Fruit fly (Drosophila melanogaster) S2 (cell line): ENCODE results near the gene CG42529.
"Not testable (repeated sequence)": the region's sequence is repeated elsewhere in the genome, so short reads cannot be mapped to it uniquely, and the experiment has no call there.

ENCODE experiments used
- CG8478 ChIP-seq: fragments of >200 bp; optimal IDR thresholded peaks from 2 replicates; lab custom pipeline; 2018
- CTCF ChIP-seq, 2 experiments: fragments of >200 bp; optimal IDR thresholded peaks; 2 replicates each; lab custom pipeline; 2018

CG42529 gene

DNA sequence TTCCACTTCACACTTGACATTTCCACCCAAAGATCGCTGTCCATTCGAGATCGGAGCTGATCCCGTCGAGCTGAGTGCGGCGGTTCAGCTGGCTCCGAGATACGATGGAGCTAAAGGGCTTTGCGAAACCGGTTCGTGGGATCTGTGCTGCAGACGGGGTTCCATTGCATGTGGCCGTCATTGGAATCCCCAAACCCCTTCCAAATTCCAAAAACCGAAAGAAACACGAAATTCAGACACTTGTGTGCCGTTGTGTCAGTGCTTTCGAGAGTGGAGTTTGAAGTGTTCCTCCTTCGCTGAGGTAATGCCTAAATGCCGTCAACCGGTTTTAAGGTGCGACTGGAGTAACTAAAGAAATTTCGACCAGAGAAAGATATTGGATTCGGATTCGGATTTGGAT is 23.9 kb upstream of the CG42529 start:
- TF ChIP-seq CG8478 (lab: Kevin White, UChicago) (no peak), CTCF (optimal IDR thresholded peaks at IDR 0.05; lab: Kevin White, UChicago) (no peak)

DNA sequence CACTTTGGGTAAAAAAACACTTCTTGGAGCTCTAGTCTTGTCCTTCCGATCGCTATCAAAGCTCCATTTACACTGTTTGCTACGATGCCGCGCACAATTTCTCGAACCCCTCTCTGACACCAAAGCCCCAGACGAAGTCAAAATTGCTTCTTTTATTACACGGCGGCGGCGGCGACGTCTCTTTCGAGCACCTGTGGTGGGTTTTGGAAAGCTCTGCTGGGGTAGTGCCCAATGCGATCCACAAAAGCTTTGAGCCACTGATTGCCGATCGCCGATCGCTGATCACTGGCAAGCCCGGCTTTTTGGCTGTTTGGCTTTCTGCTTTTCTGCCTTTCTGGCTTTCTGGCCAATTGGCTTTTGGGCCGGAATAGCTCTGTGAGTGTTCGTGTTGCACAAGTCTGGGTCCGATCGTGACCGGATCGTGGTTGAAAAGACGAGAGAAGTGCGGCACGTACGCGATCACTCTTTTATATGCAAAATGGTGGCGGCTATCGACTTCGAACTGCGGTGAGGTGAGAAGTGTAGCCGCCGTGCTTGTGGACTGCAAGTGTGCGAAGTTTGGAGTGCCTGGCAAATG is 21.1 kb upstream of the CG42529 start, which contains the start of gene serp:
Gene serp, minus strand, starts transcription at position 446 of the 577 bp plus-strand sequence.
- no peak for TF ChIP-seq CG8478 (lab: Kevin White, UChicago)
- TF ChIP-seq CTCF (optimal IDR thresholded peaks at IDR 0.05; lab: Kevin White, UChicago): no peak

DNA sequence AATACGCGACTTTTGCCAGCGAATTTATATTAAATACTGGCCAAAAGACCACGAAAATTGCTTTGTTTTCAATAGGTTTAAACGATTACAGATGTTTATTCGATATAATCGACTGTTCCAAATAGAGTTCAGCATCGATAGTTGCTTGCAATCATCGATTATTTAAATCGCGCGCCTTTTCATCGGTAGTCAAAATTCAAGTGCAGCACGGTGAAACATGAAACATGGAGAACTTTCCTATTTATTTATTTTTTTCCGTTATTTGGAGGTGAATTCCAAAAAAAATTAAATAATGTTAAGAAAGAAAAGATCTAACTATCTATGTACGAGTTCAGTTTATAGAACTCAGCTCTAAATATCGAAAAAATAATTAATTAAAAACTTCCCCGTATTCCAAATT is 10.6 kb upstream of the CG42529 start, which contains the start of gene Trpml:
Gene Trpml, minus strand, starts transcription at position 101 of the 400 bp plus-strand sequence.
- not testable (repeated sequence) for TF ChIP-seq CG8478 (lab: Kevin White, UChicago); CTCF (optimal IDR thresholded peaks at IDR 0.05; lab: Kevin White, UChicago)

DNA sequence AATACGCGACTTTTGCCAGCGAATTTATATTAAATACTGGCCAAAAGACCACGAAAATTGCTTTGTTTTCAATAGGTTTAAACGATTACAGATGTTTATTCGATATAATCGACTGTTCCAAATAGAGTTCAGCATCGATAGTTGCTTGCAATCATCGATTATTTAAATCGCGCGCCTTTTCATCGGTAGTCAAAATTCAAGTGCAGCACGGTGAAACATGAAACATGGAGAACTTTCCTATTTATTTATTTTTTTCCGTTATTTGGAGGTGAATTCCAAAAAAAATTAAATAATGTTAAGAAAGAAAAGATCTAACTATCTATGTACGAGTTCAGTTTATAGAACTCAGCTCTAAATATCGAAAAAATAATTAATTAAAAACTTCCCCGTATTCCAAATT is 20.9 kb downstream of the CG42529 start, which contains the start of gene CG42638:
Gene CG42638, minus strand, starts transcription at position 101 of the 400 bp plus-strand sequence.
- not testable (repeated sequence) for TF ChIP-seq CTCF (optimal IDR thresholded peaks at IDR 0.05; lab: Kevin White, UChicago); CG8478 (lab: Kevin White, UChicago)

DNA sequence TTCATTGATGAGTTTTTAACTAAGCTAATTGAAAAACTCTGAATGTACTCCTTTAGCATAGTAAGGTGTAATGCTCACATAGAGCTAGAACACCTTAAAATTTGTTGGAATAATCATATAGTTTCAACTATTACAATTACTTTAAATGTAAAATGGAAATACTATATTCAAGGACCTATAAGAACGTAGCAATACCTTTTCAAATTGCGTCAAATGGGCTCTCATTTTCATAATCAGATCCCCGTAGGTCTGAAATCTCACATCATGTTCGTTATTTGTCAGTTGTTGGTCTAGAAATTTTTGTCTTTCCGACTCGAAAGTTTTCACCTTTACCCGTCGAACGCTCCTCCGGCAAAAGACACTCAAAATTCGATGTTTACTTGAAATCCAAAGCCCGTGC is 31.3 kb downstream of the CG42529 start, which contains the start of gene Vtld:
Gene Vtld, plus strand, starts transcription at position 301 of the 400 bp plus-strand sequence.
- not testable (repeated sequence) for TF ChIP-seq CTCF (optimal IDR thresholded peaks at IDR 0.05; lab: Kevin White, UChicago); CG8478 (lab: Kevin White, UChicago)

DNA sequence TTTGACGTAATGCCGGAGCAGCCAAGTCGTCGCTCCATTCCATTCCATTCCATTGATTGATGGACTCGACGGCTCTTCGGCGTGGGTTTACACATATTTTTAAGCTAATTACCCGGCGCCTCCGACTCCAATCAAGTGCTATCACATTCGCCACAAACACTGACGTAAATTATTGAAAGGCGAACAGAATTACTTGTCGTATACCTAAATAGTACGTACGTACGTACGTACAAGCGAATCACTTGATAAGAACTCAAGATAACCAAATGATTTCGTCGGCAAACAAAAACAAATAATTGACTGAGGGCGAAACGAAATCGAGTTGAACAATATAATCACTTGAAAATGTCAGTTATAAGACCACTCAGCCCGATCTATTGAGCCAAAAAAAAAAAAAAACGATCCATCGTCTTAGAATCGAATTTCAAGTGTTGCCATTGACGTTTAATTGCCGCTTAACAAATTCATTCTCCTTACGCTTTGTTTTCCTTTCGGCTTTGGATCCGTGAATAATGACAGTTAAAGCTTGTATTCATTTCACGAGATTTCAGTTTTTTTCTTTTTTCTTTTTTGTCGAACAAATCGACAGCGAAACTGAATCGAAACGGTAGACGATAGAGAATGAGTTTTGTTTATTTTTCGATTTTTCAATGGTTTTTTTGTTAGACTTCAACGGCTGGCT is 48.6 kb downstream of the CG42529 start:
- no peak for TF ChIP-seq CG8478 (lab: Kevin White, UChicago)
- TF ChIP-seq CTCF (optimal IDR thresholded peaks at IDR 0.05; lab: Kevin White, UChicago): no peak

DNA sequence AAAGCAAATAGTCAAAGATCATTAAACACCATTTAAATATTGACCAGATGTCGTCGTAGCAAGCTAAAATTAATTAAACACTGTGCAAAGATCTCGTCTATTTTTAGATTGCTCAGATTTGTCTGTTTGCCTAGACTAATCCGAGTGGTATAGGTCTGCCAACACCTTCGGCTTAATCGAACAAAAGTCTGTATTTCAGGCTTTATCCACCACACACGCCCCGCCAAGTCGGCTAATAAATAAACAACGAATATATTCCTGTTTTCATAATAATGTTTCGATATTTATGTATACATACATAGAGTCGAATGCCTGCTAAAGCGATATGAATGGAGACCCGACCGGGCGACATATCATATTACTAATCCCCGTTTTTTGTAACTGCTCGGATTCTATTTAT is 49.7 kb downstream of the CG42529 start:
- TF ChIP-seq CG8478 (lab: Kevin White, UChicago) (no peak), CTCF (optimal IDR thresholded peaks at IDR 0.05; lab: Kevin White, UChicago) (no peak)
